Fruit fly (Drosophila melanogaster) whole organism, embryonic: Measurements from ENCODE around the gene TwdlX.

Experiments
- CG12104 ChIP-seq: fragments of 200-800 bp; sonication (Bioruptor generic); optimal IDR thresholded peaks from 3 replicates; lab custom pipeline; 2016; ENCODE audit warnings: missing biosample characterization, missing genetic modification characterization
- CG12155 ChIP-seq: fragments of 200-800 bp; sonication (Bioruptor generic); optimal IDR thresholded peaks from 3 replicates; lab custom pipeline; 2016; ENCODE audit warnings: missing biosample characterization, missing genetic modification characterization
- CG12236 ChIP-seq: fragments of 200-800 bp; sonication (Bioruptor generic); optimal IDR thresholded peaks from 2 replicates; lab custom pipeline; 2016; ENCODE audit warnings: missing biosample characterization, missing genetic modification characterization
- CG14441 ChIP-seq: fragments of 200-800 bp; sonication (Bioruptor generic); IDR thresholded peaks from 2 replicates; pipeline ENCODE4 v1.3.6; 2022; ENCODE audit warnings: missing biosample characterization, missing genetic modification characterization
- CG14667 ChIP-seq: fragments of 200-800 bp; sonication (Bioruptor generic); IDR thresholded peaks from 2 replicates; pipeline ENCODE4 v1.3.6; 2022; ENCODE audit warnings: missing biosample characterization, missing genetic modification characterization
- CG1647 ChIP-seq: fragments of 200-800 bp; sonication (Bioruptor generic); optimal IDR thresholded peaks from 3 replicates; lab custom pipeline; 2016; ENCODE audit warnings: missing biosample characterization, missing genetic modification characterization
- CG17568 ChIP-seq: fragments of 200-800 bp; sonication (Bioruptor generic); optimal IDR thresholded peaks from 2 replicates; lab custom pipeline; 2018; ENCODE audit warnings: missing biosample characterization, mild to moderate bottlenecking, missing genetic modification characterization, moderate library complexity
- CG2678 ChIP-seq: fragments of 200-800 bp; sonication (Bioruptor generic); optimal IDR thresholded peaks from 3 replicates; lab custom pipeline; 2019; ENCODE audit warnings: missing biosample characterization, mild to moderate bottlenecking, missing genetic modification characterization, moderate library complexity
- CG30403 ChIP-seq: fragments of 200-800 bp; sonication (Bioruptor generic); optimal IDR thresholded peaks from 3 replicates; lab custom pipeline; 2016; ENCODE audit warnings: missing biosample characterization, missing genetic modification characterization
- CG30431 ChIP-seq: fragments of 200-800 bp; sonication (Bioruptor generic); optimal IDR thresholded peaks from 2 replicates; lab custom pipeline; 2017; ENCODE audit warnings: missing biosample characterization, missing genetic modification characterization
- CG3995 ChIP-seq: fragments of 200-800 bp; sonication (Bioruptor generic); optimal IDR thresholded peaks from 3 replicates; lab custom pipeline; 2016; ENCODE audit warnings: missing biosample characterization, missing genetic modification characterization
- CG7745 ChIP-seq: fragments of 200-800 bp; sonication (Bioruptor generic); optimal IDR thresholded peaks from 2 replicates; lab custom pipeline; 2018; ENCODE audit warnings: missing biosample characterization, mild to moderate bottlenecking, missing genetic modification characterization, moderate library complexity
- CG8290 ChIP-seq, 3 experiments: fragments of 200-800 bp; sonication (Bioruptor generic); optimal IDR thresholded peaks; 2 replicates each; lab custom pipeline; 2016 to 2019; ENCODE audit warnings: missing biosample characterization in 3 of 3, missing genetic modification characterization in 3 of 3, mild to moderate bottlenecking in 2 of 3, moderate library complexity in 1 of 3
- CG8478 ChIP-seq: fragments of >200 bp; optimal IDR thresholded peaks from 2 replicates; lab custom pipeline; 2018
- CG8765 ChIP-seq: fragments of 200-800 bp; sonication (Bioruptor generic); IDR thresholded peaks from 2 replicates; pipeline ENCODE4 v1.3.6; 2022; ENCODE audit warnings: missing biosample characterization, missing genetic modification characterization
- CG8944 ChIP-seq: fragments of 200-800 bp; sonication (Bioruptor generic); optimal IDR thresholded peaks from 3 replicates; lab custom pipeline; 2016; ENCODE audit warnings: missing biosample characterization, missing genetic modification characterization
- CoRest ChIP-seq: fragments of 200-800 bp; sonication (Bioruptor generic); optimal IDR thresholded peaks from 3 replicates; lab custom pipeline; 2018; ENCODE audit warnings: missing biosample characterization, mild to moderate bottlenecking, missing genetic modification characterization, moderate library complexity
- D19A ChIP-seq: fragments of 200-800 bp; optimal IDR thresholded peaks from 3 replicates; lab custom pipeline; 2019; ENCODE audit warnings: missing biosample characterization, mild to moderate bottlenecking, missing genetic modification characterization, moderate library complexity
- Dip3 ChIP-seq: fragments of 200-800 bp; sonication (Bioruptor generic); optimal IDR thresholded peaks from 3 replicates; lab custom pipeline; 2016; ENCODE audit warnings: missing biosample characterization, missing genetic modification characterization
- E2f1 ChIP-seq: fragments of 200-800 bp; sonication (Bioruptor generic); IDR thresholded peaks from 2 replicates; pipeline ENCODE4 v1.3.6; 2022; ENCODE audit warnings: missing biosample characterization, missing genetic modification characterization
- E2f2 ChIP-seq: fragments of 200-800 bp; sonication (Bioruptor generic); IDR thresholded peaks from 2 replicates; pipeline ENCODE4 v1.3.6; 2022; ENCODE audit warnings: missing biosample characterization, missing genetic modification characterization
- Eip74EF ChIP-seq, 2 experiments: fragments of 200-800 bp in 1 of 2; fragments of >200 bp in 1 of 2; sonication (Bioruptor generic) in 1 of 2; optimal IDR thresholded peaks; 2 replicates each; lab custom pipeline; 2017 to 2019; ENCODE audit warnings: missing biosample characterization in 2 of 2, missing genetic modification characterization in 2 of 2, mild to moderate bottlenecking in 1 of 2, moderate library complexity in 1 of 2
- Elba2 ChIP-seq: fragments of 200-800 bp; sonication (Bioruptor generic); optimal IDR thresholded peaks from 3 replicates; lab custom pipeline; 2016; ENCODE audit warnings: missing biosample characterization, missing genetic modification characterization
- H15 ChIP-seq: fragments of 200-800 bp; sonication (Bioruptor generic); IDR thresholded peaks from 3 replicates; pipeline ENCODE4 v1.3.6; 2022; ENCODE audit warnings: missing biosample characterization, missing genetic modification characterization
- HLH4C ChIP-seq: fragments of 200-800 bp; sonication (Bioruptor generic); IDR thresholded peaks from 3 replicates; pipeline ENCODE4 v1.3.6; 2022; ENCODE audit warnings: missing biosample characterization, missing genetic modification characterization; ENCODE audit not compliant: partially characterized antibody
- Hey ChIP-seq: fragments of 200-800 bp; sonication (Bioruptor generic); optimal IDR thresholded peaks from 3 replicates; lab custom pipeline; 2018; ENCODE audit warnings: missing biosample characterization, mild to moderate bottlenecking, missing genetic modification characterization
- HmgZ ChIP-seq: fragments of 200-800 bp; sonication (Bioruptor generic); optimal IDR thresholded peaks from 2 replicates; lab custom pipeline; 2018; ENCODE audit warnings: missing biosample characterization, mild to moderate bottlenecking, missing genetic modification characterization
- Hmx ChIP-seq: fragments of 200-800 bp; sonication (Bioruptor generic); optimal IDR thresholded peaks from 2 replicates; lab custom pipeline; 2016; ENCODE audit warnings: missing biosample characterization, missing genetic modification characterization
- Mrtf ChIP-seq: fragments of 200-800 bp; sonication (Bioruptor generic); IDR thresholded peaks from 3 replicates; pipeline ENCODE4 v1.3.6; 2022; ENCODE audit warnings: missing biosample characterization, missing genetic modification characterization
- Nf-YB ChIP-seq: fragments of 200-800 bp; sonication (Bioruptor generic); optimal IDR thresholded peaks from 3 replicates; lab custom pipeline; 2019; ENCODE audit warnings: missing biosample characterization, mild to moderate bottlenecking, missing genetic modification characterization, moderate library complexity
- NfI ChIP-seq: fragments of 200-800 bp; sonication (Bioruptor generic); optimal IDR thresholded peaks from 3 replicates; lab custom pipeline; 2018; ENCODE audit warnings: missing biosample characterization, mild to moderate bottlenecking, missing genetic modification characterization, moderate library complexity
- Side ChIP-seq: fragments of 200-800 bp; sonication (Bioruptor generic); optimal IDR thresholded peaks from 2 replicates; lab custom pipeline; 2016; ENCODE audit warnings: missing biosample characterization, missing genetic modification characterization
- ac ChIP-seq: fragments of 200-800 bp; sonication (Bioruptor generic); optimal IDR thresholded peaks from 3 replicates; lab custom pipeline; 2017; ENCODE audit warnings: missing biosample characterization, mild to moderate bottlenecking, missing genetic modification characterization
- amos ChIP-seq: fragments of 200-800 bp; sonication (Bioruptor generic); IDR thresholded peaks from 2 replicates; pipeline ENCODE4 v1.3.6; 2022; ENCODE audit warnings: missing biosample characterization, missing genetic modification characterization; ENCODE audit not compliant: partially characterized antibody
- bbx ChIP-seq: fragments of 200-800 bp; sonication (Bioruptor generic); IDR thresholded peaks from 2 replicates; pipeline ENCODE4 v1.3.6; 2022; ENCODE audit warnings: missing biosample characterization, missing genetic modification characterization; ENCODE audit not compliant: partially characterized antibody
- ci ChIP-seq: fragments of 200-800 bp; sonication (Bioruptor generic); IDR thresholded peaks from 3 replicates; pipeline ENCODE4 v1.3.6; 2022; ENCODE audit warnings: missing biosample characterization, missing genetic modification characterization
- cwo ChIP-seq: fragments of 200-800 bp; sonication (Bioruptor generic); optimal IDR thresholded peaks from 3 replicates; lab custom pipeline; 2017; ENCODE audit warnings: missing biosample characterization, missing genetic modification characterization, mild to moderate bottlenecking, moderate library complexity, missing genetic modification reagents
- danr ChIP-seq: fragments of 200-800 bp; sonication (Bioruptor generic); IDR thresholded peaks from 2 replicates; pipeline ENCODE4 v1.3.6; 2022; ENCODE audit warnings: missing biosample characterization, missing genetic modification characterization
- dm ChIP-seq: fragments of 200-800 bp; sonication (Bioruptor generic); optimal IDR thresholded peaks from 3 replicates; lab custom pipeline; 2016; ENCODE audit warnings: missing biosample characterization, missing genetic modification characterization
- hb ChIP-seq: fragments of 200-800 bp; sonication (Bioruptor generic); IDR thresholded peaks from 3 replicates; pipeline ENCODE4 v1.3.6; 2022; ENCODE audit warnings: missing biosample characterization, missing genetic modification characterization; ENCODE audit not compliant: partially characterized antibody
- her ChIP-seq: fragments of 200-800 bp; sonication (Bioruptor generic); optimal IDR thresholded peaks from 2 replicates; lab custom pipeline; 2016; ENCODE audit warnings: missing biosample characterization, missing genetic modification characterization
- lola ChIP-seq, 3 experiments: fragments of >200 bp in 2 of 3; fragments of 200-800 bp in 1 of 3; sonication (Bioruptor generic) in 1 of 3; optimal IDR thresholded peaks; 2 replicates each; lab custom pipeline; 2017 to 2019; ENCODE audit warnings: missing biosample characterization in 3 of 3, missing genetic modification characterization in 3 of 3, mild to moderate bottlenecking in 1 of 3, moderate library complexity in 1 of 3
- schlank ChIP-seq: fragments of 200-800 bp; sonication (Bioruptor generic); optimal IDR thresholded peaks from 2 replicates; lab custom pipeline; 2018; ENCODE audit warnings: missing biosample characterization, mild to moderate bottlenecking, missing genetic modification characterization
- sd ChIP-seq: fragments of 200-800 bp; sonication (Bioruptor generic); optimal IDR thresholded peaks from 3 replicates; lab custom pipeline; 2018; ENCODE audit warnings: missing biosample characterization, mild to moderate bottlenecking, missing genetic modification characterization, moderate library complexity
- sim ChIP-seq: fragments of 200-800 bp; sonication (Bioruptor generic); IDR thresholded peaks from 2 replicates; pipeline ENCODE4 v1.3.6; 2022; ENCODE audit warnings: missing biosample characterization, missing genetic modification characterization
- ssp ChIP-seq: fragments of 200-800 bp; sonication (Bioruptor generic); IDR thresholded peaks from 2 replicates; pipeline ENCODE4 v1.3.6; 2022; ENCODE audit warnings: missing biosample characterization, missing genetic modification characterization
- stc ChIP-seq: fragments of 200-800 bp; sonication (Bioruptor generic); IDR thresholded peaks from 2 replicates; pipeline ENCODE4 v1.3.6; 2022; ENCODE audit warnings: missing biosample characterization, missing genetic modification characterization
- tgo ChIP-seq: fragments of 200-800 bp; sonication (Bioruptor generic); IDR thresholded peaks from 3 replicates; pipeline ENCODE4 v1.3.6; 2022; ENCODE audit warnings: missing biosample characterization, missing genetic modification characterization
- wdn ChIP-seq: fragments of 200-800 bp; sonication (Bioruptor generic); IDR thresholded peaks from 2 replicates; pipeline ENCODE4 v1.3.6; 2022; ENCODE audit warnings: missing biosample characterization, missing genetic modification characterization

The TwdlX gene

dm6 chrX:16751579-16752156, 20.8 kb downstream of the TwdlX start, which contains the start of gene goe (continued):
- TF ChIP-seq lola (GFP tag; optimal IDR thresholded peaks at IDR 0.05; lab: Kevin White, UChicago) (peak in 1 of 3 experiments; percentile 28), dm (GFP tag; lab: Kevin White, UChicago) (peak; percentile 87), HmgZ (peak; percentile 88), CG17568 (peak; percentile 83), CG3995 (GFP tag; lab: Kevin White, UChicago) (peak; percentile 49), E2f1 (GFP tag; lab: Robert Waterston, UW) (peak; percentile 76), stc (GFP tag; lab: Robert Waterston, UW) (peak; percentile 60), sim (GFP tag; lab: Robert Waterston, UW) (0 out of 2 replicates have a peak, but pooled peaks have one; percentile 45), CG8478 (lab: Kevin White, UChicago) (no peak), CG14667 (peak; percentile 66), CG14441 (GFP tag; lab: Robert Waterston, UW) (peak; percentile 78), schlank (tag; lab: Kevin White, UChicago) (peak; percentile 86), Hey (tag; lab: Kevin White, UChicago) (peak; percentile 64), Eip74EF (GFP tag; optimal IDR thresholded peaks at IDR 0.05; lab: Kevin White, UChicago) (peak in 1 of 2 experiments; percentile 3), CG8765 (peak; percentile 63), CG8290 (GFP tag; optimal IDR thresholded peaks at IDR 0.05; lab: Kevin White, UChicago) (peak; percentile 83), CG8290 (tag; optimal IDR thresholded peaks at IDR 0.05; lab: Kevin White, UChicago) (peak in 1 of 2 experiments; percentile 90), CoRest (tag; lab: Kevin White, UChicago) (peak; percentile 82), D19A (tag; lab: Kevin White, UChicago) (no peak), sd (tag; lab: Kevin White, UChicago) (peak; percentile 4), cwo (GFP tag; lab: Kevin White, UChicago) (peak; percentile 34), amos (GFP tag; lab: Robert Waterston, UW) (peak; percentile 97), Nf-YB (peak; percentile 47), CG30403 (GFP tag; lab: Kevin White, UChicago) (peak; percentile 82), CG12104 (peak; percentile 68), Dip3 (GFP tag; lab: Kevin White, UChicago) (peak; percentile 86), NfI (GFP tag; lab: Kevin White, UChicago) (peak; percentile 90), E2f2 (GFP tag; lab: Robert Waterston, UW) (peak; percentile 83), ssp (GFP tag; lab: Robert Waterston, UW) (peak; percentile 63), CG12236 (GFP tag; lab: Kevin White, UChicago) (peak; percentile 81), CG12155 (GFP tag; lab: Kevin White, UChicago) (peak; percentile 79), Mrtf (GFP tag; lab: Robert Waterston, UW) (peak; percentile 74), CG8944 (GFP tag; lab: Kevin White, UChicago) (peak; percentile 85), Elba2 (GFP tag; lab: Kevin White, UChicago) (peak; percentile 13), bbx (peak; percentile 95), hb (GFP tag; lab: Robert Waterston, UW) (peak; percentile 74; the same call in 2 of the 3 replicates), her (GFP tag; lab: Kevin White, UChicago) (peak; percentile 79), Side (GFP tag; lab: Kevin White, UChicago) (peak; percentile 87), wdn (GFP tag; lab: Robert Waterston, UW) (peak; percentile 62), Hmx (GFP tag; lab: Kevin White, UChicago) (peak; percentile 42), danr (GFP tag; lab: Robert Waterston, UW) (0 out of 2 replicates have a peak, but pooled peaks have one; percentile 32), ac (GFP tag; lab: Kevin White, UChicago) (peak; percentile 36), CG1647 (peak; percentile 40), HLH4C (peak; percentile 70), CG7745 (tag; lab: Kevin White, UChicago) (no peak), ci (GFP tag; lab: Robert Waterston, UW) (peak; percentile 96), tgo (GFP tag; lab: Robert Waterston, UW) (peak; percentile 63), CG2678 (tag; lab: Kevin White, UChicago) (peak; percentile 51), H15 (GFP tag; lab: Robert Waterston, UW) (peak; percentile 68; the same call in 2 of the 3 replicates), CG30431 (GFP tag; lab: Kevin White, UChicago) (peak; percentile 51)
